Worm (Caenorhabditis elegans) whole organism, early embryonic: ENCODE data around the gene F25B5.3.

Experiments used
- F13C5.2 ChIP-seq: sonication (generic microtip); optimal IDR thresholded peaks from 2 replicates; lab custom pipeline; 2017; ENCODE audit warnings: mild to moderate bottlenecking, missing genetic modification characterization, inconsistent platforms, missing compliant biosample characterization
- aly-1 ChIP-seq: sonication (generic microtip); optimal IDR thresholded peaks from 2 replicates; lab custom pipeline; 2016; ENCODE audit warnings: missing genetic modification characterization, missing compliant biosample characterization
- ama-1 ChIP-seq: fragments of 150-350 bp; optimal IDR thresholded peaks from 2 replicates; lab custom pipeline; 2014
- ceh-13 ChIP-seq: fragments of 200-800 bp; sonication (Bioruptor generic); optimal IDR thresholded peaks from 2 replicates; lab custom pipeline; 2018; ENCODE audit warnings: mild to moderate bottlenecking, missing genetic modification characterization, missing compliant biosample characterization
- flt-1 ChIP-seq: fragments of 200-800 bp; sonication (Bioruptor generic); IDR thresholded peaks from 2 replicates; pipeline ENCODE4 v1.3.6; 2022; ENCODE audit warnings: missing genetic modification characterization, missing compliant biosample characterization
- hmbx-1 ChIP-seq: sonication (generic microtip); optimal IDR thresholded peaks from 2 replicates; lab custom pipeline; 2016; ENCODE audit warnings: mild to moderate bottlenecking, missing genetic modification characterization, missing compliant biosample characterization
- hnd-1 ChIP-seq: sonication (generic microtip); optimal IDR thresholded peaks from 2 replicates; lab custom pipeline; 2016; ENCODE audit warnings: missing genetic modification characterization, missing compliant biosample characterization
- sea-1 ChIP-seq: fragments of 200-800 bp; sonication (Bioruptor generic); conservative IDR thresholded peaks from 2 replicates; pipeline ENCODE4 v1.3.6; 2022; ENCODE audit warnings: missing genetic modification characterization, missing compliant biosample characterization
- tbx-11 ChIP-seq: fragments of 200-800 bp; sonication (Bioruptor generic); IDR thresholded peaks from 2 replicates; pipeline ENCODE4 v1.3.6; 2022; ENCODE audit warnings: missing genetic modification characterization, missing compliant biosample characterization

DNA sequence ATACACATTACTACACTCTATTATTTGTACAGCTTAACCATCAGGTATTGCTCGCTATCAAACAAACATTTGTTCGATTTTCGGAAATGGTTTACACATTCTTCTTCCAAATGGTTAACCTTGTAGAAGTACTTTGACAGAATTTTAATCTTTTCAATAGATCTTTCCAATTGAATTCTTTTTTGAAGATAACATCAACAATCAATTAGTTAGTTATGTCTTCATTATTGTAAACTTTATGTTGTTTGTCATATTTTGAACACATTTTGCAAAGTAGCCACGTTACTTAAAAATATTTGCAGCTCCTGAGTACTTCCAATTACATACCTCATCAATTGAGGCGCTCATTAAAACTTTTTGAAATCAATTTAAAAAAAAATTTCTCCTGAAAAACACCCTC is 16.7 kb downstream of the F25B5.3 start:
- TF ChIP-seq hmbx-1 (tag; lab: Kevin White, UChicago), result no peak
- no peak for TF ChIP-seq flt-1
- no peak for TF ChIP-seq ama-1 (lab: Kevin White, UChicago)
- no peak for TF ChIP-seq hnd-1 (tag; lab: Kevin White, UChicago)
- no peak for TF ChIP-seq ceh-13
- no peak for TF ChIP-seq tbx-11
- no peak for TF ChIP-seq sea-1
- no peak for TF ChIP-seq F13C5.2 (tag; lab: Kevin White, UChicago)
- TF ChIP-seq aly-1 (tag; lab: Kevin White, UChicago), result no peak
